Worm (Caenorhabditis elegans) whole organism, late embryonic: ENCODE data around the gene C15C8.6.

Experiments
- C08G9.2 ChIP-seq: sonication (generic microtip); optimal IDR thresholded peaks from 2 replicates; lab custom pipeline; 2016; ENCODE audit warnings: mild to moderate bottlenecking, missing genetic modification characterization, moderate library complexity, missing compliant biosample characterization
- F13H6.1 ChIP-seq: sonication (generic microtip); optimal IDR thresholded peaks from 2 replicates; lab custom pipeline; 2016; ENCODE audit warnings: missing genetic modification characterization, missing compliant biosample characterization
- K02D7.2 ChIP-seq: sonication (generic microtip); optimal IDR thresholded peaks from 2 replicates; lab custom pipeline; 2017; ENCODE audit warnings: mild to moderate bottlenecking, missing genetic modification characterization, missing compliant biosample characterization
- Y22D7AL.16 ChIP-seq: sonication (generic microtip); optimal IDR thresholded peaks from 2 replicates; lab custom pipeline; 2016; ENCODE audit warnings: missing genetic modification characterization, missing compliant biosample characterization
- ahr-1 ChIP-seq: sonication (generic microtip); optimal IDR thresholded peaks from 2 replicates; lab custom pipeline; 2016; ENCODE audit warnings: missing genetic modification characterization, missing compliant biosample characterization
- ceh-18 ChIP-seq: sonication (generic microtip); optimal IDR thresholded peaks from 2 replicates; lab custom pipeline; 2016; ENCODE audit warnings: missing genetic modification characterization, missing compliant biosample characterization
- ceh-2 ChIP-seq: sonication (generic microtip); optimal IDR thresholded peaks from 2 replicates; lab custom pipeline; 2016; ENCODE audit warnings: missing genotype, missing genetic modification characterization, missing compliant biosample characterization
- ceh-24 ChIP-seq: sonication (generic microtip); optimal IDR thresholded peaks from 2 replicates; lab custom pipeline; 2016; ENCODE audit warnings: mild to moderate bottlenecking, missing genetic modification characterization, missing compliant biosample characterization
- ceh-31 ChIP-seq: sonication (generic microtip); optimal IDR thresholded peaks from 2 replicates; lab custom pipeline; 2016; ENCODE audit warnings: missing genetic modification characterization, missing compliant biosample characterization
- ceh-34 ChIP-seq: sonication (generic microtip); optimal IDR thresholded peaks from 2 replicates; lab custom pipeline; 2016; ENCODE audit warnings: mild to moderate bottlenecking, missing genetic modification characterization, missing compliant biosample characterization
- ceh-48 ChIP-seq: sonication (generic microtip); optimal IDR thresholded peaks from 2 replicates; lab custom pipeline; 2016; ENCODE audit warnings: missing genetic modification characterization, inconsistent platforms, missing compliant biosample characterization
- ceh-6 ChIP-seq: fragments of 200-800 bp; sonication (Bioruptor generic); optimal IDR thresholded peaks from 2 replicates; lab custom pipeline; 2018; ENCODE audit warnings: mild to moderate bottlenecking, missing genetic modification characterization, missing compliant biosample characterization
- dmd-4 ChIP-seq: sonication (generic microtip); optimal IDR thresholded peaks from 2 replicates; lab custom pipeline; 2016; ENCODE audit warnings: borderline replicate concordance, missing genetic modification characterization, missing compliant biosample characterization
- elt-2 ChIP-seq: sonication (generic microtip); optimal IDR thresholded peaks from 2 replicates; lab custom pipeline; 2016; ENCODE audit warnings: missing genetic modification reagents, missing genetic modification characterization, missing compliant biosample characterization
- ets-4 ChIP-seq: sonication (generic microtip); optimal IDR thresholded peaks from 2 replicates; lab custom pipeline; 2016; ENCODE audit warnings: missing genetic modification characterization, missing compliant biosample characterization
- eyg-1 ChIP-seq: sonication (generic microtip); optimal IDR thresholded peaks from 2 replicates; lab custom pipeline; 2016; ENCODE audit warnings: missing genotype, missing genetic modification characterization, missing compliant biosample characterization
- gmeb-2 ChIP-seq: sonication (generic microtip); optimal IDR thresholded peaks from 2 replicates; lab custom pipeline; 2016; ENCODE audit warnings: missing genetic modification characterization, inconsistent platforms, missing compliant biosample characterization
- hlh-13 ChIP-seq: fragments of 200-800 bp; sonication (Bioruptor generic); optimal IDR thresholded peaks from 2 replicates; lab custom pipeline; 2018; ENCODE audit warnings: mild to moderate bottlenecking, missing genetic modification characterization, missing compliant biosample characterization
- hlh-30 ChIP-seq: sonication (generic microtip); optimal IDR thresholded peaks from 2 replicates; lab custom pipeline; 2017; ENCODE audit warnings: antibody characterized with exemption, missing genetic modification characterization, missing compliant biosample characterization; ENCODE audit not compliant: insufficient read depth
- lin-11 ChIP-seq: fragments of 200-800 bp; sonication (Bioruptor generic); optimal IDR thresholded peaks from 2 replicates; lab custom pipeline; 2018; ENCODE audit warnings: mild to moderate bottlenecking, missing genetic modification characterization, missing compliant biosample characterization
- mec-3 ChIP-seq: sonication (generic microtip); optimal IDR thresholded peaks from 2 replicates; lab custom pipeline; 2016; ENCODE audit warnings: borderline replicate concordance, missing genetic modification characterization, missing compliant biosample characterization
- nfya-1 ChIP-seq: sonication (generic microtip); optimal IDR thresholded peaks from 2 replicates; lab custom pipeline; 2017; ENCODE audit warnings: missing genetic modification characterization, mild to moderate bottlenecking, missing compliant biosample characterization, antibody characterized with exemption, moderate library complexity
- npax-4 ChIP-seq: sonication (generic microtip); optimal IDR thresholded peaks from 2 replicates; lab custom pipeline; 2016; ENCODE audit warnings: missing genetic modification characterization, missing compliant biosample characterization
- pat-9 ChIP-seq: fragments of 200-800 bp; sonication (Bioruptor generic); optimal IDR thresholded peaks from 2 replicates; lab custom pipeline; 2018; ENCODE audit warnings: mild to moderate bottlenecking, missing genetic modification characterization, moderate library complexity, missing compliant biosample characterization
- pqm-1 ChIP-seq: sonication (generic microtip); optimal IDR thresholded peaks from 2 replicates; lab custom pipeline; 2016; ENCODE audit warnings: missing genetic modification characterization, missing compliant biosample characterization
- pros-1 ChIP-seq: fragments of 150-350 bp; optimal IDR thresholded peaks from 2 replicates; lab custom pipeline; 2014; ENCODE audit warnings: missing biosample characterization, missing genetic modification reagents, missing genetic modification characterization
- ref-2 ChIP-seq: sonication (generic microtip); optimal IDR thresholded peaks from 2 replicates; lab custom pipeline; 2016; ENCODE audit warnings: missing genetic modification characterization, missing compliant biosample characterization
- rnt-1 ChIP-seq: sonication (generic microtip); optimal IDR thresholded peaks from 2 replicates; lab custom pipeline; 2016; ENCODE audit warnings: missing genetic modification characterization, missing compliant biosample characterization
- sdc-2 ChIP-seq: sonication (generic microtip); optimal IDR thresholded peaks from 2 replicates; lab custom pipeline; 2016; ENCODE audit warnings: missing genotype, missing genetic modification characterization, missing compliant biosample characterization
- tbx-2 ChIP-seq: sonication (generic microtip); optimal IDR thresholded peaks from 2 replicates; lab custom pipeline; 2016; ENCODE audit warnings: missing genetic modification characterization, missing compliant biosample characterization
- ttx-3 ChIP-seq: sonication (generic microtip); optimal IDR thresholded peaks from 2 replicates; lab custom pipeline; 2016; ENCODE audit warnings: missing genetic modification reagents, missing genetic modification characterization, missing compliant biosample characterization
- unc-3 ChIP-seq, 2 experiments: fragments of 200-800 bp in 1 of 2; sonication (Bioruptor generic) in 1 of 2; sonication (generic microtip) in 1 of 2; conservative IDR thresholded peaks in 1 of 2; optimal IDR thresholded peaks in 1 of 2; 2 replicates each; pipeline versions ENCODE4 v1.3.6 to Lab custom; 2016 to 2022; ENCODE audit warnings: missing compliant biosample characterization in 2 of 2, missing genetic modification characterization in 2 of 2, missing genetic modification reagents in 1 of 2
- ztf-16 ChIP-seq: sonication (generic microtip); optimal IDR thresholded peaks from 2 replicates; lab custom pipeline; 2017; ENCODE audit warnings: missing genetic modification characterization, missing compliant biosample characterization

Gene C15C8.6

DNA sequence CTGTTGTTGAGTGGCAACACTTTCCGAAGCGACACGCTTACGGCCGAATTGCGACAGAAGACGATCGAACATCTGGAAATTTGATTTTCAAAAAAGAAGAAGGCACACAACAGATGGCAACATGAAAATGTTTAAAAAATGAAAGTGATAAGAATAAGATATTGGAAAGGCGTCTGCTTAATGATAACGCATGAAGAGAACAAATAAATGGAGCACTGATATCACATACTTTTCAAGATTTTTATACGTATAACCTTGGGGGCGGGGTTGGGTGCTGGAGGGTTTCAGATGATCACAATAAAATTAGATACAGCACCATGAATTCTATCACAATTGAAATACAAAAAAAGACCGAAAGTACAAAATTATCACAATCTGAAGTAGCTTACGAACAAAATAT is 6.4 kb downstream of the C15C8.6 start, which contains the start of gene C15C8.7:
TSS of gene C15C8.7 (minus strand) at position 72 of the 400 bp plus-strand sequence.
- TF ChIP-seq elt-2 (tag; lab: Kevin White, UChicago) (peak; percentile 74), hlh-13 (GFP tag; lab: Kevin White, UChicago) (no peak)

ce11 chrV:12743778-12744502 is 7.4 kb downstream of the C15C8.6 start:
- TF ChIP-seq pros-1 (tag; lab: Kevin White, UChicago): no peak
- no peak for TF ChIP-seq ceh-48
- TF ChIP-seq ztf-16 (tag; lab: Kevin White, UChicago): no peak
- no peak for TF ChIP-seq ceh-6 (GFP tag; lab: Kevin White, UChicago)
- TF ChIP-seq ceh-31 (tag; lab: Kevin White, UChicago): no peak
- no peak for TF ChIP-seq ahr-1 (tag; lab: Kevin White, UChicago)
- no peak for TF ChIP-seq hlh-30
- no peak for TF ChIP-seq rnt-1 (tag; lab: Kevin White, UChicago)
- TF ChIP-seq npax-4 (tag; lab: Kevin White, UChicago): no peak

DNA sequence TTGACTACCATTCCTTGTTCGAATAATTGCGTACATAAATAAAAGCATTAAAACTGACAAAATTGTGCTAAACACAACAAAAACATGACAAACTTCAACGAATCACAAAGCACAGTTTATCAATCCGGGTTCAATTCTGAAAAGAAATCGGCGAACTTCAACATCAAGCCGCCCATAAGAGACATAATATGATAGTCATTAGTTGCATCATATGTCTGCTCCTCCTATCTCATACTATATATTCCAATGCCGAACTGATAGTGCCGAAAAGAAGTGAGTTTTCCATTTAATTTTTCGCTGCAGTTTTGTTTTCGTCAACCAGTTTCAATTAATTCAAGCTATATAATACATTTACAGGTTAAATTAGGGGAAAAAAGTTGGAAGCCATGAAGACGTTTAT is 9.7 kb downstream of the C15C8.6 start, which contains the start of gene hrg-7:
TSS of gene hrg-7 (plus strand) at position 358 of the 400 bp plus-strand sequence.
- no peak for TF ChIP-seq ttx-3 (tag; lab: Kevin White, UChicago)
- TF ChIP-seq lin-11 (tag; lab: Kevin White, UChicago): no peak
- TF ChIP-seq ceh-2 (tag; lab: Kevin White, UChicago): no peak
- no peak for TF ChIP-seq pqm-1 (tag; lab: Kevin White, UChicago)
- no peak for TF ChIP-seq ceh-31 (tag; lab: Kevin White, UChicago)
- TF ChIP-seq ets-4 (tag; lab: Kevin White, UChicago): no peak
- TF ChIP-seq dmd-4 (tag; lab: Kevin White, UChicago): no peak
- TF ChIP-seq C08G9.2 (tag; lab: Kevin White, UChicago): no peak
- no peak for TF ChIP-seq ceh-18
- no peak for TF ChIP-seq gmeb-2 (tag; lab: Kevin White, UChicago)
- no peak for TF ChIP-seq elt-2 (tag; lab: Kevin White, UChicago)
- no peak for TF ChIP-seq nfya-1 (tag; lab: Kevin White, UChicago)
- TF ChIP-seq ref-2: no peak
- no peak for TF ChIP-seq hlh-13 (GFP tag; lab: Kevin White, UChicago)
- TF ChIP-seq ceh-48: no peak
- TF ChIP-seq ztf-16 (tag; lab: Kevin White, UChicago): no peak
- TF ChIP-seq rnt-1 (tag; lab: Kevin White, UChicago): no peak
- no peak for TF ChIP-seq Y22D7AL.16 (tag; lab: Kevin White, UChicago)
- TF ChIP-seq eyg-1 (tag; lab: Kevin White, UChicago): no peak

- TF ChIP-seq F13H6.1 (tag; lab: Kevin White, UChicago): no peak
- TF ChIP-seq tbx-2: peak; percentile 35
- no peak for TF ChIP-seq ceh-34 (tag; lab: Kevin White, UChicago)
- no peak for TF ChIP-seq sdc-2
Measured at ce11 chrV:12736166-12736753, 15.1 kb downstream of the C15C8.6 start, which contains the start of gene cky-1. Gene cky-1 (plus strand): TSS chrV:12736703.

- TF ChIP-seq elt-2 (tag; lab: Kevin White, UChicago): peak; percentile 62
- no peak for TF ChIP-seq ceh-24 (tag; lab: Kevin White, UChicago)
- no peak for TF ChIP-seq pat-9 (tag; lab: Kevin White, UChicago)
- no peak for TF ChIP-seq K02D7.2
- TF ChIP-seq ceh-2 (tag; lab: Kevin White, UChicago): no peak
- no peak for TF ChIP-seq mec-3 (tag; lab: Kevin White, UChicago)
- no peak for TF ChIP-seq unc-3 (GFP tag; conservative IDR thresholded peaks at IDR 0.05; lab: Robert Waterston, UW)
- no peak for TF ChIP-seq unc-3 (tag; optimal IDR thresholded peaks at IDR 0.05; lab: Kevin White, UChicago)
- TF ChIP-seq, all 69 proteins: peak for 1
Measured at ce11 chrV:12733465-12734248, 17.7 kb downstream of the C15C8.6 start, which contains the start of the genes dhs-21 and xbx-9. Gene dhs-21 (minus strand): TSS chrV:12733645. Gene xbx-9 (plus strand): TSS chrV:12734198.
